Fruit fly (Drosophila melanogaster) whole organism, embryonic: ENCODE results near the gene CG11836.

Experiments used
- CG14965 ChIP-seq: fragments of 200-800 bp; sonication (Bioruptor generic); optimal IDR thresholded peaks from 2 replicates; lab custom pipeline; 2016; ENCODE audit warnings: missing biosample characterization, missing genetic modification characterization, borderline replicate concordance
- CG7372 ChIP-seq: fragments of 200-800 bp; sonication (Bioruptor generic); IDR thresholded peaks from 2 replicates; pipeline ENCODE4 v1.3.6; 2022; ENCODE audit warnings: missing biosample characterization, missing genetic modification characterization
- CG8478 ChIP-seq: fragments of >200 bp; optimal IDR thresholded peaks from 2 replicates; lab custom pipeline; 2018
- disco-r ChIP-seq: fragments of 200-800 bp; sonication (Bioruptor generic); optimal IDR thresholded peaks from 2 replicates; lab custom pipeline; 2016; ENCODE audit warnings: missing biosample characterization, missing genetic modification characterization
- dysf ChIP-seq: fragments of 200-800 bp; sonication (Bioruptor generic); IDR thresholded peaks from 3 replicates; pipeline ENCODE4 v1.3.6; 2022; ENCODE audit warnings: missing biosample characterization, missing genetic modification characterization
- esg ChIP-seq: fragments of 200-800 bp; sonication (Bioruptor generic); conservative IDR thresholded peaks from 2 replicates; pipeline ENCODE4 v1.3.6; 2022; ENCODE audit warnings: missing biosample characterization, missing genetic modification characterization
- eve ChIP-seq, 2 experiments: fragments of >200 bp; optimal IDR thresholded peaks; 2 replicates each; lab custom pipeline; 2017; ENCODE audit warnings: missing biosample characterization in 2 of 2, missing genetic modification characterization in 2 of 2
- row ChIP-seq: fragments of 200-800 bp; sonication (Bioruptor generic); IDR thresholded peaks from 3 replicates; pipeline ENCODE4 v1.3.6; 2022; ENCODE audit warnings: missing biosample characterization, missing genetic modification characterization

DNA sequence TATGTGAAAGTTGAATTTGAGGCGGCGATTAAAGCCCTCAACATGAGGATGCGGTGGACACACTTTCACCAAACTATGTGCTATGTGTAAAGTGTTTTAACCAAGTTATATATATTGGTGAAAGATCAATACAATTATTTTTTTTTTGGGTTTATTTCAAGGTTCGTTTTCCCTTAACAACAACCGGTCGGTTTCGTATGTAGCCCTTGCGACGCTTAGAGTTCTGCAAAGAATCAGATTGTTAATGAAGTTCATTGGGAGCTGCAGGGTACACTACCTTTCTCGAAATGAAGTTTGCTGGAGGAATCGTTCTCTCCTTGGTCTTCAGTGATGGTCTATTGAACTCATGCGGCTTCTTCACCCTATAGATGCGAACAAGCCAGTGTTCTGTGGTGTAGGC is 4.1 kb upstream of the CG11836 start:
- TF ChIP-seq esg (GFP tag; lab: Robert Waterston, UW): no peak
- TF ChIP-seq disco-r (GFP tag; lab: Kevin White, UChicago): no peak
- no peak for TF ChIP-seq CG7372 (GFP tag; lab: Robert Waterston, UW)
- TF ChIP-seq dysf (GFP tag; lab: Robert Waterston, UW): no peak
- TF ChIP-seq CG14965 (GFP tag; lab: Kevin White, UChicago): no peak
- no peak for TF ChIP-seq CG8478
- no peak for TF ChIP-seq row (GFP tag; lab: Robert Waterston, UW)
- no peak for TF ChIP-seq eve (GFP tag; optimal IDR thresholded peaks at IDR 0.05; lab: Kevin White, UChicago)
